Fruit fly (Drosophila melanogaster) whole organism, adult: ENCODE data around the gene ZnT77C.

Source experiments
- CG11617 ChIP-seq: fragments of 200-800 bp; sonication (Bioruptor generic); optimal IDR thresholded peaks from 2 replicates; lab custom pipeline; 2017; ENCODE audit warnings: mild to moderate bottlenecking, missing biosample characterization, missing genetic modification reagents, missing genetic modification characterization
- CG5204 ChIP-seq: fragments of 200-800 bp; sonication (Bioruptor generic); optimal IDR thresholded peaks from 2 replicates; lab custom pipeline; 2016; ENCODE audit warnings: missing biosample characterization, missing genetic modification characterization
- CG7045 ChIP-seq: fragments of 200-800 bp; sonication (Bioruptor generic); optimal IDR thresholded peaks from 2 replicates; lab custom pipeline; 2017; ENCODE audit warnings: missing biosample characterization, mild to moderate bottlenecking, missing genetic modification characterization
- Clk ChIP-seq: fragments of 200-800 bp; sonication (Bioruptor generic); optimal IDR thresholded peaks from 2 replicates; lab custom pipeline; 2017; ENCODE audit warnings: missing biosample characterization, missing genetic modification characterization
- Crg-1 ChIP-seq: fragments of 200-800 bp; sonication (Bioruptor generic); optimal IDR thresholded peaks from 2 replicates; lab custom pipeline; 2016; ENCODE audit warnings: missing biosample characterization, missing genetic modification characterization
- Mnt ChIP-seq: fragments of 200-800 bp; sonication (Bioruptor generic); optimal IDR thresholded peaks from 2 replicates; lab custom pipeline; 2016; ENCODE audit warnings: missing biosample characterization, mild to moderate bottlenecking, missing genetic modification characterization

DNA sequence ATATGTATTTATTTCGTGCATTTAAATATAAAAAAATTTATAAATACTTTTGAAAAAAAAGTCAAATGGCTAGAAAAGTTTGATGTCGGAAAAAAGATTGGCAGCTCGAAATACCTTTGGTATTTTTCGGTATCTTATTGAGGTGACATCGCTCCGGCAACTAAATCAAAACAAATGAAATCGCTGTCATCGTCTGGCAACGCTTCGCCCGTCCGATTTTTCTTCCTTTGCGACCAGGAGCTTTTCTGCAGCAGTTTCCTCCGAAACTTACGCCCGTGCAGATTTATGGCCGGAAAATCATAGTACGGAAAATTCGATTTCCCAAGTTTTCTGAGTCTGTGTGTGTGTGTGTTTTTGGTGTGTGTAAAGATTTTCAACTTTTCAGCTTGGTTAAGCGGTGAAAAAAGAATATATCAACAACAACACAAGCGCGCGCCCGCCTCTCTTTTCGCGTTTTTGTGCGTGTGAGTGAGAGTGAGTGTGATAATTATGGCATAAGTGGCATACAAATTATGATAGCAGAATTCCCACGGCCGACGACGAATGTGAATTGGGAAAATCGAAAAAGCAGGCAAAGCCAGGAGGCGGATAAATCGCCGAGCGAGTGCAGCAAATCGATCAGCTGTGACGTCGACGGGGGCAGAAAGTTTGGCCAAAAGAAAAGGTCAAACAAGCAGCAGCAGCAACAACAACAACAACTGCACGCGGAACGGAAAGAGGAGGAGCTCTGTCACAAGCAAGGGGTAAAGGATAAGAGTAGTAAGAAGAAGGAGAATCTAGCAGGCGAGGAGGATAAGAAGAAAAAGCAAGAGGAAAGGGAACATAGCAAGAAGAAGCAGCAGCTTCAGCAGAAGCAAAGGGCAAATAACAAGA, 2.6 kb upstream of the ZnT77C start, which contains the start of gene CG32425:
- peak; percentile 15 for TF ChIP-seq Mnt (GFP tag; lab: Kevin White, UChicago)
- TF ChIP-seq CG5204 (GFP tag; lab: Kevin White, UChicago): no peak
- TF ChIP-seq Crg-1 (GFP tag; lab: Kevin White, UChicago): no peak
- no peak for TF ChIP-seq CG7045
- peak; percentile 47 for TF ChIP-seq CG11617 (GFP tag; lab: Kevin White, UChicago)
- TF ChIP-seq Clk (GFP tag; lab: Kevin White, UChicago): no peak
